Worm (Caenorhabditis elegans) whole organism, L1 larva: ENCODE measurements around the gene npr-6.
A peak's percentile ranks its signal among the peaks of the same experiment; 100 is the strongest.

Experiments used
- lin-39 ChIP-seq: fragments of 150-350 bp; optimal IDR thresholded peaks from 2 replicates; lab custom pipeline; 2014; ENCODE audit warnings: missing biosample characterization, missing genetic modification reagents, missing genetic modification characterization
- nhr-11 ChIP-seq: fragments of 150-350 bp; optimal IDR thresholded peaks from 2 replicates; lab custom pipeline; 2014; ENCODE audit warnings: missing biosample characterization, missing genetic modification characterization
- nhr-90 ChIP-seq: sonication (generic microtip); optimal IDR thresholded peaks from 2 replicates; lab custom pipeline; 2016; ENCODE audit warnings: mild to moderate bottlenecking, missing genetic modification characterization, missing compliant biosample characterization; ENCODE audit not compliant: poor library complexity
- pqm-1 ChIP-seq: sonication (generic microtip); optimal IDR thresholded peaks from 3 replicates; lab custom pipeline; 2017; ENCODE audit warnings: missing biosample characterization, missing genetic modification characterization

DNA sequence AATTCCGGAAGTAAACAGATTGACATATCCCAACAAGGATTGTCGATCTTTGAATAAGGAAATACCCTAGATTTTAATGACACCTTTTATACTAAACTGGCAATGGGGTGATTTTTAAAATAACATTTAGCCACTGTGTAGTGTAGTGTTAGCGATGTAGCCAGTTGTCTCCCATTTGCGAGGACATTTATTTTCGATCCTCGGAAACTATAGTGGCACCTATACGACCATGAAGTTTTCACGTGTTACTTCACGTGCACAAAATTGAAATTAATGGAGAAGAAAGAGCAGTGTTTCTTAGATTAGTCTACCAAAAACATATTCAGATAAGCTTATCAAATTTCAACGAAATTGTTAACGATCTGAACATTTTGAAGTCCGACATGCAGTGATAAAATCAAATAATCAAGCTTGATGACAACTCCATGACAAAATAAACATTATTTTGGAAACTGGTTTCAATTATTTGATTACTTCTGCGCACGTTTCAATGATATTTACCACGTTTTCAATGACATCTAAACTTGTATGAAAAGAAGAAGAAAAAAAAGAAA lies 47.8 kb upstream of the npr-6 start, which contains the start of gene R07E3.4:
- TF ChIP-seq nhr-90 (peak; percentile 40), pqm-1 (peak; percentile 9), lin-39 (no peak), nhr-11 (tag; lab: Kevin White, UChicago) (peak; percentile 72)
